Fruit fly (Drosophila melanogaster): Measurements from ENCODE around the gene Taf10b.

Gene Taf10b

dm6 chr2L:2750337-2751084 is 17.1 kb downstream of the Taf10b start (continued):
- TF ChIP-seq pan (optimal IDR thresholded peaks at IDR 0.05) (no peak), pan (GFP tag; optimal IDR thresholded peaks at IDR 0.05 in 1 of 2, IDR thresholded peaks at IDR 0.05 in 1 of 2) (no peak), Camta (GFP tag; optimal IDR thresholded peaks at IDR 0.05) (peak; percentile 69), tio (GFP tag; optimal IDR thresholded peaks at IDR 0.05) (peak; percentile 12), CG18764 (GFP tag; optimal IDR thresholded peaks at IDR 0.05) (peak; percentile 67), cas (GFP tag; IDR thresholded peaks at IDR 0.05) (no peak), Nf-YA (GFP tag; IDR thresholded peaks at IDR 0.05) (no peak), bowl (GFP tag; IDR thresholded peaks at IDR 0.05) (no peak), knrl (GFP tag; IDR thresholded peaks at IDR 0.05; ENCODE audit: partially characterized antibody) (no peak), zfh2 (GFP tag; optimal IDR thresholded peaks at IDR 0.05) (peak; percentile 79), CG18599 (GFP tag; optimal IDR thresholded peaks at IDR 0.05) (peak; percentile 92), CG5245 (GFP tag; optimal IDR thresholded peaks at IDR 0.05) (peak; percentile 63), CG6254 (GFP tag; optimal IDR thresholded peaks at IDR 0.05) (peak; percentile 20), CG12236 (GFP tag; optimal IDR thresholded peaks at IDR 0.05) (peak; percentile 60), sd (tag; optimal IDR thresholded peaks at IDR 0.05) (peak; percentile 51), ewg (GFP tag; optimal IDR thresholded peaks at IDR 0.05) (peak; percentile 54), ERR (GFP tag; optimal IDR thresholded peaks at IDR 0.05) (peak; percentile 75), gro (GFP tag; optimal IDR thresholded peaks at IDR 0.05) (peak; percentile 93), gsb-n (tag; optimal IDR thresholded peaks at IDR 0.05) (peak; percentile 73), D (optimal IDR thresholded peaks at IDR 0.05) (peak; percentile 39), D (GFP tag; optimal IDR thresholded peaks at IDR 0.05) (peak; percentile 74), so (GFP tag; IDR thresholded peaks at IDR 0.05) (no peak), PHDP (tag; optimal IDR thresholded peaks at IDR 0.05) (peak; percentile 80), CG17359 (tag; optimal IDR thresholded peaks at IDR 0.05) (peak; percentile 84), gfzf (GFP tag; optimal IDR thresholded peaks at IDR 0.05) (no peak), odd (GFP tag; optimal IDR thresholded peaks at IDR 0.05) (peak; percentile 67), mld (GFP tag; IDR thresholded peaks at IDR 0.05; ENCODE audit: partially characterized antibody) (no peak), Atf6 (GFP tag; IDR thresholded peaks at IDR 0.05) (no peak), Mes4 (GFP tag; optimal IDR thresholded peaks at IDR 0.05) (peak; percentile 74), CG2129 (GFP tag; IDR thresholded peaks at IDR 0.05; ENCODE audit: partially characterized antibody) (no peak), ro (GFP tag; IDR thresholded peaks at IDR 0.05) (no peak), dan (GFP tag; IDR thresholded peaks at IDR 0.05) (no peak), Doc2 (GFP tag; IDR thresholded peaks at IDR 0.05) (no peak), gt (GFP tag; IDR thresholded peaks at IDR 0.05) (no peak), sqz (GFP tag; optimal IDR thresholded peaks at IDR 0.05) (peak; percentile 18), Mrtf (GFP tag; IDR thresholded peaks at IDR 0.05) (no peak), CG4404 (GFP tag; IDR thresholded peaks at IDR 0.05) (no peak), zen2 (GFP tag; IDR thresholded peaks at IDR 0.05; ENCODE audit: partially characterized antibody) (no peak), h (optimal IDR thresholded peaks at IDR 0.05) (no peak), onecut (GFP tag; IDR thresholded peaks at IDR 0.05) (peak; percentile 70), Gug (GFP tag; IDR thresholded peaks at IDR 0.05) (peak; percentile 88), CG13123 (GFP tag; optimal IDR thresholded peaks at IDR 0.05) (peak; percentile 5), CG17328 (GFP tag; IDR thresholded peaks at IDR 0.05) (no peak), Opbp (GFP tag; IDR thresholded peaks at IDR 0.05; ENCODE audit: partially characterized antibody) (no peak), ttk (GFP tag; IDR thresholded peaks at IDR 0.05) (no peak), Fer2 (tag; optimal IDR thresholded peaks at IDR 0.05) (peak; percentile 55), Lpt (GFP tag; optimal IDR thresholded peaks at IDR 0.05) (no peak), GATAe (GFP tag; conservative IDR thresholded peaks at IDR 0.05) (no peak), cad (GFP tag; optimal IDR thresholded peaks at IDR 0.05) (peak; percentile 90), CG4854 (GFP tag; optimal IDR thresholded peaks at IDR 0.05) (peak; percentile 58), sens (GFP tag) (peak; percentile 94), stwl (tag; optimal IDR thresholded peaks at IDR 0.05) (peak; percentile 28)

Measured in whole organism, embryonic.